Fruit fly (Drosophila melanogaster) whole organism, prepupa: ENCODE results near the gene AANATL2.

Experiments
- CG1621 ChIP-seq: fragments of 200-800 bp; sonication (Bioruptor generic); optimal IDR thresholded peaks from 3 replicates; lab custom pipeline; 2018; ENCODE audit warnings: missing biosample characterization, mild to moderate bottlenecking, missing genetic modification characterization
- CG3032 ChIP-seq: fragments of 200-800 bp; optimal IDR thresholded peaks from 2 replicates; lab custom pipeline; 2019; ENCODE audit warnings: missing biosample characterization, mild to moderate bottlenecking, missing genetic modification characterization, moderate library complexity
- CG3919 ChIP-seq: fragments of 200-800 bp; sonication (Bioruptor generic); optimal IDR thresholded peaks from 3 replicates; lab custom pipeline; 2016; ENCODE audit warnings: missing biosample characterization, missing genetic modification characterization
- CG6276 ChIP-seq: fragments of 200-800 bp; sonication (Bioruptor generic); optimal IDR thresholded peaks from 2 replicates; lab custom pipeline; 2017; ENCODE audit warnings: missing biosample characterization, mild to moderate bottlenecking, missing genetic modification characterization
- CG6808 ChIP-seq: fragments of 200-800 bp; sonication (Bioruptor generic); optimal IDR thresholded peaks from 3 replicates; lab custom pipeline; 2017; ENCODE audit warnings: missing biosample characterization, missing genetic modification characterization, mild to moderate bottlenecking, moderate library complexity, missing genetic modification reagents
- CG6854 ChIP-seq: fragments of 200-800 bp; sonication (Bioruptor generic); optimal IDR thresholded peaks from 2 replicates; lab custom pipeline; 2017; ENCODE audit warnings: missing biosample characterization, mild to moderate bottlenecking, missing genetic modification characterization
- CG8119 ChIP-seq: fragments of 200-800 bp; sonication (Bioruptor generic); IDR thresholded peaks from 3 replicates; pipeline ENCODE4 v1.3.6; 2022; ENCODE audit warnings: missing biosample characterization, missing genetic modification characterization
- Hr39 ChIP-seq: fragments of 200-800 bp; sonication (Bioruptor generic); optimal IDR thresholded peaks from 2 replicates; lab custom pipeline; 2016; ENCODE audit warnings: missing biosample characterization, missing genetic modification characterization
- fkh ChIP-seq: fragments of 200-800 bp; sonication (Bioruptor generic); optimal IDR thresholded peaks from 3 replicates; lab custom pipeline; 2017; ENCODE audit warnings: missing biosample characterization, mild to moderate bottlenecking, missing genetic modification characterization, moderate library complexity
- lz ChIP-seq: fragments of 200-800 bp; sonication (Bioruptor generic); optimal IDR thresholded peaks from 3 replicates; lab custom pipeline; 2016; ENCODE audit warnings: missing biosample characterization, missing genetic modification characterization
- salr ChIP-seq, 2 experiments: fragments of 200-800 bp; sonication (Bioruptor generic); optimal IDR thresholded peaks; 3 replicates each; lab custom pipeline; 2016 to 2018; ENCODE audit warnings: missing biosample characterization in 2 of 2, missing genetic modification characterization in 2 of 2, mild to moderate bottlenecking in 1 of 2
- svp ChIP-seq: fragments of 200-800 bp; sonication (Bioruptor generic); peaks from one replicate; lab custom pipeline; 2016; ENCODE audit warnings: missing biosample characterization, missing genetic modification characterization

- TF ChIP-seq salr (GFP tag; optimal IDR thresholded peaks at IDR 0.05; lab: Kevin White, UChicago) (no peak), CG6854 (GFP tag; lab: Kevin White, UChicago) (no peak), CG1621 (tag; lab: Kevin White, UChicago) (no peak), CG6276 (GFP tag; lab: Kevin White, UChicago) (no peak), Hr39 (GFP tag; lab: Kevin White, UChicago) (no peak), CG3032 (tag; lab: Kevin White, UChicago) (no peak), CG6808 (no peak), CG8119 (GFP tag; lab: Robert Waterston, UW) (no peak), svp (GFP tag; lab: Kevin White, UChicago) (no peak), fkh (no peak), CG3919 (GFP tag; lab: Kevin White, UChicago) (no peak), lz (GFP tag; lab: Kevin White, UChicago) (no peak)
Measured at dm6 chr2L:6228532-6228931, 27.1 kb upstream of the AANATL2 start.
